Worm (Caenorhabditis elegans): ENCODE data around the gene hipr-1.

ce11 chrIII:8689655-8690054 is 30.3 kb upstream of the hipr-1 start, which contains the start of gene B0303.4:
- TF ChIP-seq Y55F3AM.14 (GFP tag; optimal IDR thresholded peaks at IDR 0.05) (no peak), zag-1 (tag; optimal IDR thresholded peaks at IDR 0.05) (no peak), dmd-4 (tag; optimal IDR thresholded peaks at IDR 0.05) (no peak), elt-1 (tag; optimal IDR thresholded peaks at IDR 0.05) (no peak), fos-1 (tag; optimal IDR thresholded peaks at IDR 0.05) (peak; percentile 61), nhr-237 (tag; optimal IDR thresholded peaks at IDR 0.05) (no peak), R02D3.7 (tag; optimal IDR thresholded peaks at IDR 0.05) (no peak), ztf-4 (tag; optimal IDR thresholded peaks at IDR 0.05) (no peak), lsy-2 (tag; optimal IDR thresholded peaks at IDR 0.05) (peak; percentile 3 to 79)
